Fruit fly (Drosophila melanogaster) whole organism, embryonic: ENCODE data around the gene CG16798.

Experiments
- Aef1 ChIP-seq: fragments of 200-800 bp; sonication (Bioruptor generic); IDR thresholded peaks from 3 replicates; pipeline ENCODE4 v1.3.6; 2022; ENCODE audit warnings: missing biosample characterization, missing genetic modification characterization
- Atf6 ChIP-seq: fragments of 200-800 bp; sonication (Bioruptor generic); IDR thresholded peaks from 2 replicates; pipeline ENCODE4 v1.3.6; 2022; ENCODE audit warnings: missing biosample characterization, missing genetic modification characterization
- CG10267 ChIP-seq: fragments of 200-800 bp; sonication (Bioruptor generic); optimal IDR thresholded peaks from 2 replicates; lab custom pipeline; 2018; ENCODE audit warnings: missing biosample characterization, mild to moderate bottlenecking, missing genetic modification characterization, moderate library complexity
- CG10321 ChIP-seq: fragments of 200-800 bp; sonication (Bioruptor generic); IDR thresholded peaks from 2 replicates; pipeline ENCODE4 v1.3.6; 2022; ENCODE audit warnings: missing biosample characterization, missing genetic modification characterization
- CG11093 ChIP-seq: fragments of 200-800 bp; sonication (Bioruptor generic); IDR thresholded peaks from 3 replicates; pipeline ENCODE4 v1.3.6; 2022; ENCODE audit warnings: missing biosample characterization, missing genetic modification characterization
- CG14667 ChIP-seq: fragments of 200-800 bp; sonication (Bioruptor generic); IDR thresholded peaks from 2 replicates; pipeline ENCODE4 v1.3.6; 2022; ENCODE audit warnings: missing biosample characterization, missing genetic modification characterization
- CG1603 ChIP-seq: fragments of 200-800 bp; sonication (Bioruptor generic); optimal IDR thresholded peaks from 2 replicates; lab custom pipeline; 2019; ENCODE audit warnings: missing biosample characterization, mild to moderate bottlenecking, missing genetic modification characterization, moderate library complexity
- CG1832 ChIP-seq: fragments of 200-800 bp; sonication (Bioruptor generic); optimal IDR thresholded peaks from 2 replicates; lab custom pipeline; 2017; ENCODE audit warnings: missing biosample characterization, mild to moderate bottlenecking, missing genetic modification characterization, inconsistent platforms
- CG18599 ChIP-seq: fragments of 200-800 bp; sonication (Bioruptor generic); optimal IDR thresholded peaks from 3 replicates; lab custom pipeline; 2017; ENCODE audit warnings: missing biosample characterization, missing genetic modification characterization, mild to moderate bottlenecking, moderate library complexity, missing genetic modification reagents
- CG2712 ChIP-seq: fragments of 200-800 bp; optimal IDR thresholded peaks from 3 replicates; lab custom pipeline; 2019; ENCODE audit warnings: missing biosample characterization, mild to moderate bottlenecking, missing genetic modification characterization, moderate library complexity
- CG4424 ChIP-seq: fragments of 200-800 bp; sonication (Bioruptor generic); optimal IDR thresholded peaks from 3 replicates; lab custom pipeline; 2016; ENCODE audit warnings: missing biosample characterization, missing genetic modification characterization
- CG5180 ChIP-seq: fragments of 200-800 bp; sonication (Bioruptor generic); optimal IDR thresholded peaks from 3 replicates; lab custom pipeline; 2017; ENCODE audit warnings: missing biosample characterization, missing genetic modification characterization, mild to moderate bottlenecking, moderate library complexity, missing genetic modification reagents
- CG7786 ChIP-seq: fragments of 200-800 bp; sonication (Bioruptor generic); optimal IDR thresholded peaks from 2 replicates; lab custom pipeline; 2016; ENCODE audit warnings: missing biosample characterization, missing genetic modification characterization
- CG8478 ChIP-seq: fragments of >200 bp; optimal IDR thresholded peaks from 2 replicates; lab custom pipeline; 2018
- CG9437 ChIP-seq: fragments of 200-800 bp; sonication (Bioruptor generic); optimal IDR thresholded peaks from 2 replicates; lab custom pipeline; 2018; ENCODE audit warnings: missing biosample characterization, mild to moderate bottlenecking, missing genetic modification characterization
- CTCF ChIP-seq: fragments of 200-800 bp; sonication (Bioruptor generic); optimal IDR thresholded peaks from 2 replicates; lab custom pipeline; 2017; ENCODE audit warnings: missing biosample characterization, mild to moderate bottlenecking, missing genetic modification characterization, moderate library complexity
- Deaf1 ChIP-seq: fragments of 200-800 bp; optimal IDR thresholded peaks from 3 replicates; lab custom pipeline; 2019; ENCODE audit warnings: missing biosample characterization, mild to moderate bottlenecking, missing genetic modification characterization, moderate library complexity
- E2f1 ChIP-seq: fragments of 200-800 bp; sonication (Bioruptor generic); IDR thresholded peaks from 2 replicates; pipeline ENCODE4 v1.3.6; 2022; ENCODE audit warnings: missing biosample characterization, missing genetic modification characterization
- Gug ChIP-seq: fragments of 200-800 bp; sonication (Bioruptor generic); IDR thresholded peaks from 4 replicates; pipeline ENCODE4 v1.3.6; 2022; ENCODE audit warnings: missing biosample characterization, missing genetic modification characterization
- H2.0 ChIP-seq: fragments of 200-800 bp; sonication (Bioruptor generic); IDR thresholded peaks from 2 replicates; pipeline ENCODE4 v1.3.6; 2022; ENCODE audit warnings: missing biosample characterization, missing genetic modification characterization
- HLH54F ChIP-seq: fragments of 200-800 bp; sonication (Bioruptor generic); optimal IDR thresholded peaks from 3 replicates; lab custom pipeline; 2016; ENCODE audit warnings: missing biosample characterization, missing genetic modification characterization
- HmgZ ChIP-seq: fragments of 200-800 bp; sonication (Bioruptor generic); optimal IDR thresholded peaks from 2 replicates; lab custom pipeline; 2018; ENCODE audit warnings: missing biosample characterization, mild to moderate bottlenecking, missing genetic modification characterization
- Hr39 ChIP-seq: fragments of >200 bp; optimal IDR thresholded peaks from 2 replicates; lab custom pipeline; 2017
- MTF-1 ChIP-seq: fragments of 200-800 bp; sonication (Bioruptor generic); optimal IDR thresholded peaks from 2 replicates; lab custom pipeline; 2018; ENCODE audit warnings: missing biosample characterization, mild to moderate bottlenecking, missing genetic modification characterization, borderline replicate concordance
- Nf-YB ChIP-seq: fragments of 200-800 bp; sonication (Bioruptor generic); optimal IDR thresholded peaks from 3 replicates; lab custom pipeline; 2019; ENCODE audit warnings: missing biosample characterization, mild to moderate bottlenecking, missing genetic modification characterization, moderate library complexity
- Nf-YC ChIP-seq: fragments of 200-800 bp; optimal IDR thresholded peaks from 3 replicates; lab custom pipeline; 2019; ENCODE audit warnings: missing biosample characterization, mild to moderate bottlenecking, missing genetic modification characterization, moderate library complexity
- Oaz ChIP-seq: fragments of 200-800 bp; sonication (Bioruptor generic); IDR thresholded peaks from 2 replicates; pipeline ENCODE4 v1.3.6; 2022; ENCODE audit warnings: missing biosample characterization, missing genetic modification characterization
- Oli ChIP-seq: fragments of 200-800 bp; sonication (Bioruptor generic); optimal IDR thresholded peaks from 2 replicates; lab custom pipeline; 2018; ENCODE audit warnings: missing biosample characterization, mild to moderate bottlenecking, missing genetic modification characterization, moderate library complexity
- Ravus ChIP-seq: fragments of 200-800 bp; sonication (Bioruptor generic); IDR thresholded peaks from 2 replicates; pipeline ENCODE4 v1.3.6; 2022; ENCODE audit warnings: missing biosample characterization, missing genetic modification characterization
- Rfx ChIP-seq: fragments of 200-800 bp; sonication (Bioruptor generic); IDR thresholded peaks from 2 replicates; pipeline ENCODE4 v1.3.6; 2022; ENCODE audit warnings: missing biosample characterization, missing genetic modification characterization
- Rx ChIP-seq: fragments of 200-800 bp; sonication (Bioruptor generic); IDR thresholded peaks from 2 replicates; pipeline ENCODE4 v1.3.6; 2022; ENCODE audit warnings: missing biosample characterization, missing genetic modification characterization
- ara ChIP-seq: fragments of 200-800 bp; sonication (Bioruptor generic); IDR thresholded peaks from 2 replicates; pipeline ENCODE4 v1.3.6; 2022; ENCODE audit warnings: missing biosample characterization, missing genetic modification characterization
- bigmax ChIP-seq: fragments of 200-800 bp; sonication (Bioruptor generic); optimal IDR thresholded peaks from 2 replicates; lab custom pipeline; 2018; ENCODE audit warnings: missing biosample characterization, mild to moderate bottlenecking, missing genetic modification characterization
- chif ChIP-seq, 2 experiments: fragments of 200-800 bp; sonication (Bioruptor generic); optimal IDR thresholded peaks; 3 replicates each; lab custom pipeline; 2016; ENCODE audit warnings: missing biosample characterization in 2 of 2, missing genetic modification characterization in 2 of 2
- crc ChIP-seq: fragments of 200-800 bp; sonication (Bioruptor generic); optimal IDR thresholded peaks from 2 replicates; lab custom pipeline; 2016; ENCODE audit warnings: missing biosample characterization, missing genetic modification characterization
- dmrt99B ChIP-seq: fragments of 200-800 bp; sonication (Bioruptor generic); optimal IDR thresholded peaks from 2 replicates; lab custom pipeline; 2018; ENCODE audit warnings: missing biosample characterization, mild to moderate bottlenecking, missing genetic modification characterization, moderate library complexity
- fd3F ChIP-seq: fragments of 200-800 bp; sonication (Bioruptor generic); optimal IDR thresholded peaks from 2 replicates; lab custom pipeline; 2018; ENCODE audit warnings: missing biosample characterization, mild to moderate bottlenecking, missing genetic modification characterization, moderate library complexity
- gro ChIP-seq: fragments of 200-800 bp; sonication (Bioruptor generic); optimal IDR thresholded peaks from 2 replicates; lab custom pipeline; 2016; ENCODE audit warnings: missing biosample characterization, missing genetic modification characterization
- gt ChIP-seq: fragments of 200-800 bp; sonication (Bioruptor generic); IDR thresholded peaks from 2 replicates; pipeline ENCODE4 v1.3.6; 2022; ENCODE audit warnings: missing biosample characterization, missing genetic modification characterization
- h ChIP-seq: fragments of >200 bp; optimal IDR thresholded peaks from 2 replicates; lab custom pipeline; 2017
- hth ChIP-seq: fragments of >200 bp; optimal IDR thresholded peaks from 2 replicates; lab custom pipeline; 2017; ENCODE audit warnings: inconsistent platforms
- nerfin-1 ChIP-seq: fragments of 200-800 bp; sonication (Bioruptor generic); optimal IDR thresholded peaks from 3 replicates; lab custom pipeline; 2019; ENCODE audit warnings: missing biosample characterization, mild to moderate bottlenecking, missing genetic modification characterization, moderate library complexity
- onecut ChIP-seq: fragments of 200-800 bp; sonication (Bioruptor generic); IDR thresholded peaks from 2 replicates; pipeline ENCODE4 v1.3.6; 2022; ENCODE audit warnings: missing biosample characterization, missing genetic modification characterization
- pros ChIP-seq: fragments of 200-800 bp; sonication (Bioruptor generic); optimal IDR thresholded peaks from 3 replicates; lab custom pipeline; 2019; ENCODE audit warnings: missing biosample characterization, mild to moderate bottlenecking, missing genetic modification characterization, moderate library complexity
- scrt ChIP-seq: fragments of 200-800 bp; sonication (Bioruptor generic); optimal IDR thresholded peaks from 2 replicates; lab custom pipeline; 2018; ENCODE audit warnings: missing biosample characterization, mild to moderate bottlenecking, missing genetic modification characterization, moderate library complexity
- sens ChIP-seq: fragments of 200-800 bp; sonication (Bioruptor generic); peaks from one replicate; lab custom pipeline; 2016; ENCODE audit warnings: missing biosample characterization, missing genetic modification characterization
- sima ChIP-seq: fragments of 200-800 bp; sonication (Bioruptor generic); optimal IDR thresholded peaks from 2 replicates; lab custom pipeline; 2016; ENCODE audit warnings: missing biosample characterization, missing genetic modification characterization
- slbo ChIP-seq: fragments of 200-800 bp; sonication (Bioruptor generic); IDR thresholded peaks from 2 replicates; pipeline ENCODE4 v1.3.6; 2022; ENCODE audit warnings: missing biosample characterization, missing genetic modification characterization
- sr ChIP-seq: fragments of 200-800 bp; sonication (Bioruptor generic); IDR thresholded peaks from 3 replicates; pipeline ENCODE4 v1.3.6; 2022; ENCODE audit warnings: missing biosample characterization, missing genetic modification characterization
- stwl ChIP-seq: fragments of 200-800 bp; sonication (Bioruptor generic); optimal IDR thresholded peaks from 3 replicates; lab custom pipeline; 2018; ENCODE audit warnings: missing biosample characterization, mild to moderate bottlenecking, missing genetic modification characterization, moderate library complexity
- tup ChIP-seq: fragments of 200-800 bp; sonication (Bioruptor generic); optimal IDR thresholded peaks from 2 replicates; lab custom pipeline; 2016; ENCODE audit warnings: missing biosample characterization, mild to moderate bottlenecking, missing genetic modification characterization, moderate library complexity
- twi ChIP-seq: fragments of 200-800 bp; optimal IDR thresholded peaks from 2 replicates; lab custom pipeline; 2019; ENCODE audit warnings: missing biosample characterization, mild to moderate bottlenecking, missing genetic modification characterization, moderate library complexity
- zfh2 ChIP-seq: fragments of 200-800 bp; sonication (Bioruptor generic); optimal IDR thresholded peaks from 2 replicates; lab custom pipeline; 2016; ENCODE audit warnings: missing biosample characterization, missing genetic modification characterization

The CG16798 gene

DNA sequence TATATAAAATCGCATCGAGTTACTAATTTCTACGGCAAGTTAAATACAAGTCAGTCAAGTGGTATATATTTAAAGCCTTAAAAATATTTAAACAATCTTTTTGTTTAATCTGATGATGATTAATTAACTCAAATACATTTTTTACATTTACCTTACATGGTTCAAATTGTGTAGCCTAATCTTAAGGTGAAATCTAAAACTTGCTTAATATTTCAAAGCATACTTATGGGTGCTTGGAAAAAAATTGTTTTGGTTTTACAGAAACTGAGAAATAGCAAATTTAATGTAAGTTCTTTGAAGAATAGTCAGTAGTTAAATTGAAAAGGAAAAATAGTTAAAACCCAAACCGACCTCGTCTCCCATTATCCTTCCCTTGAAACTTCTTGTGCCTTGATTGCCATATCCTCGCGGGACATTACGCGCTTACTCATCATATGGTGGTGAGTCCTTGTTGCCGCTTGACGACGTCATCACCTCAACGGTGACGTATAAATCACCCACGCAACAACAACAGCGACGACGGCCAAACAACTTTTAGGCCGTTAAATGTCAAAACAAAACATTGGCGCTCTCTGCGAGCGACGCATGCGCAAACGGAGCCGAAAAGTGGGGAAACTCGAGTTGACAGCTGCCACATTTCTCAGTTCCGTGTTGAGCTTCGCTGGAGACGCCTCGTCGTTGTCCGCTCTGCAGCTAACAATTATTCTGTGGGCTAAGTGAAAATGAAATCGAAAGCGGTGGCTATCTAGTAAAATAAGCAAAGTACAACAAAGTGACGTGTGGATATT is 40.8 kb downstream of the CG16798 start:
- TF ChIP-seq dmrt99B (tag; lab: Kevin White, UChicago) (no peak), tup (no peak), Deaf1 (tag; lab: Kevin White, UChicago) (peak; percentile 45), Oli (no peak), twi (tag; lab: Kevin White, UChicago) (no peak), CG10267 (tag; lab: Kevin White, UChicago) (no peak), CG18599 (no peak), CG4424 (GFP tag; lab: Kevin White, UChicago) (no peak), chif (GFP tag; optimal IDR thresholded peaks at IDR 0.05; lab: Kevin White, UChicago) (no peak), CG1603 (tag; lab: Kevin White, UChicago) (no peak), CG14667 (GFP tag; lab: Robert Waterston, UW) (no peak), E2f1 (GFP tag; lab: Robert Waterston, UW) (no peak), CG10321 (no peak), Nf-YC (tag; lab: Kevin White, UChicago) (no peak), CTCF (GFP tag; lab: Kevin White, UChicago) (peak; percentile 62), Oaz (no peak), HmgZ (peak; percentile 12), zfh2 (GFP tag; lab: Kevin White, UChicago) (no peak), Atf6 (no peak), CG11093 (GFP tag; lab: Robert Waterston, UW) (no peak), gro (no peak), CG7786 (GFP tag; lab: Kevin White, UChicago) (no peak), Rx (GFP tag; lab: Robert Waterston, UW) (no peak), sima (no peak), Aef1 (GFP tag; lab: Robert Waterston, UW) (no peak), slbo (GFP tag; lab: Robert Waterston, UW) (no peak), fd3F (GFP tag; lab: Kevin White, UChicago) (no peak), H2.0 (GFP tag; lab: Robert Waterston, UW) (no peak), crc (no peak), Gug (no peak), CG9437 (GFP tag; lab: Kevin White, UChicago) (no peak), scrt (GFP tag; lab: Kevin White, UChicago) (peak; percentile 33), onecut (no peak), HLH54F (no peak), hth (lab: Kevin White, UChicago) (no peak), h (no peak), bigmax (no peak), pros (GFP tag; lab: Kevin White, UChicago) (no peak), gt (GFP tag; lab: Robert Waterston, UW) (no peak), CG5180 (GFP tag; lab: Kevin White, UChicago) (no peak), MTF-1 (GFP tag; lab: Kevin White, UChicago) (no peak), Hr39 (lab: Kevin White, UChicago) (no peak), Ravus (GFP tag; lab: Robert Waterston, UW) (no peak), Rfx (no peak), stwl (tag; lab: Kevin White, UChicago) (peak; percentile 37), nerfin-1 (tag; lab: Kevin White, UChicago) (no peak), Nf-YB (GFP tag; lab: Kevin White, UChicago) (no peak), sens (GFP tag; lab: Kevin White, UChicago) (no peak), sr (GFP tag; lab: Robert Waterston, UW) (0 out of 3 replicates have a peak, but pooled peaks have one; percentile 36), ara (GFP tag; lab: Robert Waterston, UW) (no peak), CG8478 (lab: Kevin White, UChicago) (no peak), CG2712 (no peak), CG1832 (GFP tag; lab: Kevin White, UChicago) (no peak)
